Worm (Caenorhabditis elegans): ENCODE results near the gene spp-13.
A peak's percentile ranks its signal among the peaks of the same experiment; 100 is the strongest.

ce11 chrX:8368210-8368609 is 50.1 kb downstream of the spp-13 start:
- no peak for TF ChIP-seq flt-1 (GFP tag; IDR thresholded peaks at IDR 0.05)
- TF ChIP-seq klf-2 (GFP tag; conservative IDR thresholded peaks at IDR 0.05) = no peak
- no peak for TF ChIP-seq med-1 (GFP tag; optimal IDR thresholded peaks at IDR 0.05; ENCODE audit: insufficient read depth)
- TF ChIP-seq cog-1 (tag; optimal IDR thresholded peaks at IDR 0.05) = peak; percentile 52
- TF ChIP-seq T22C8.4 (GFP tag; IDR thresholded peaks at IDR 0.05) = no peak
- no peak for TF ChIP-seq ztf-23 (GFP tag; IDR thresholded peaks at IDR 0.05)
- no peak for TF ChIP-seq tab-1 (GFP tag; IDR thresholded peaks at IDR 0.05)

Data from whole organism, midembryonic.